Worm (Caenorhabditis elegans) whole organism, L4 larva: ENCODE data around the gene him-10.

Experiments used
- ZK546.5 ChIP-seq, 2 experiments: sonication (generic microtip); optimal IDR thresholded peaks; 2 replicates each; lab custom pipeline; 2017; ENCODE audit warnings: missing biosample characterization in 2 of 2, missing genetic modification characterization in 2 of 2
- fkh-10 ChIP-seq: fragments of 150-350 bp; optimal IDR thresholded peaks from 2 replicates; lab custom pipeline; 2014; ENCODE audit warnings: missing biosample characterization, missing genetic modification reagents, missing genetic modification characterization
- lsy-2 ChIP-seq, 2 experiments: fragments of 150-350 bp in 1 of 2; sonication (generic microtip) in 1 of 2; optimal IDR thresholded peaks; 2 replicates each; lab custom pipeline; 2014 to 2017; ENCODE audit warnings: missing biosample characterization in 2 of 2, missing genetic modification characterization in 2 of 2
- saeg-2 ChIP-seq: fragments of 200-800 bp; sonication (Bioruptor generic); IDR thresholded peaks from 2 replicates; pipeline ENCODE4 v1.3.6; 2022; ENCODE audit warnings: missing genetic modification reagents, missing genetic modification characterization, missing compliant biosample characterization
- tra-1 ChIP-seq: fragments of 200-800 bp; sonication (Bioruptor generic); IDR thresholded peaks from 2 replicates; pipeline ENCODE4 v1.3.6; 2022; ENCODE audit warnings: missing genetic modification reagents, missing genetic modification characterization, missing compliant biosample characterization
- zip-11 ChIP-seq: fragments of 200-800 bp; sonication (Bioruptor generic); IDR thresholded peaks from 2 replicates; pipeline ENCODE4 v1.3.6; 2022; ENCODE audit warnings: missing genetic modification characterization, missing compliant biosample characterization

DNA sequence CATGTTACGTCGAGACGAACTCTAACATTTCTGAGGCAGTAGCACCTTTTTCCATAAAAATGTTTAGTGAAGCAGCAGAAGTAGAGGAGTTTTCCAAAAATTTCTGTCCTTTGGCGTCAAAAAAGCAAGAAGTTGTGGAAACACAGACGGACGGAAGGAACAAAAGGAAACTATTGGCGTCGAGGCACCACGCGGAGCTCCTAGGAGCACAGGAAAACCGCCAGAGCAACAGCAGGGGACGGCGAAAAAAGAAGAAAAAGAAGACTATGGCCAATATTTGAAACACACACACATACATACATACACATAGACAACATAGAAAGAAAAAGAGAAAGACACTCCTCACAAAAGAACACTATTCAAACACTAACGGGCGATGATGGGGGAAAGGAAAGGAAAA lies 39.9 kb downstream of the him-10 start:
- TF ChIP-seq fkh-10 (peak; percentile 29), zip-11 (GFP tag; lab: Robert Waterston, UW) (no peak), tra-1 (GFP tag; lab: Robert Waterston, UW) (no peak), saeg-2 (no peak), ZK546.5 (tag; optimal IDR thresholded peaks at IDR 0.05; lab: Kevin White, UChicago) (no peak), lsy-2 (tag; optimal IDR thresholded peaks at IDR 0.05; lab: Kevin White, UChicago) (peak in 1 of 2 experiments; percentile 26)
